Fruit fly (Drosophila melanogaster): Measurements from ENCODE around the gene tnc.

The tnc gene

dm6 chr3R:25049383-25049741 lies 65.2 kb downstream of the tnc start, which contains the start of gene CG11791:
Gene CG11791, plus strand, starts transcription at chr3R:25049616.
- TF ChIP-seq Myc (optimal IDR thresholded peaks at IDR 0.05), result peak; percentile 46
- no peak for TF ChIP-seq ey (GFP tag; optimal IDR thresholded peaks at IDR 0.05)

- TF ChIP-seq Myc (optimal IDR thresholded peaks at IDR 0.05), result no peak
- peak; percentile 80 for TF ChIP-seq Rel (GFP tag; optimal IDR thresholded peaks at IDR 0.05)
- peak; percentile 97 for TF ChIP-seq Rel (tag; optimal IDR thresholded peaks at IDR 0.05)
- peak; percentile 19 for TF ChIP-seq br (GFP tag; optimal IDR thresholded peaks at IDR 0.05)
- TF ChIP-seq foxo (GFP tag; optimal IDR thresholded peaks at IDR 0.05), result peak; percentile 29 to 48
- peak; percentile 88 for TF ChIP-seq brk (GFP tag; optimal IDR thresholded peaks at IDR 0.05)
- TF ChIP-seq GATAd (GFP tag; optimal IDR thresholded peaks at IDR 0.05), result no peak
- no peak for TF ChIP-seq Abd-B (GFP tag; optimal IDR thresholded peaks at IDR 0.05)
- peak; percentile 75 for TF ChIP-seq tai (GFP tag; optimal IDR thresholded peaks at IDR 0.05)
- TF ChIP-seq OdsH (GFP tag; optimal IDR thresholded peaks at IDR 0.05), result peak; percentile 16
- peak; percentile 47 for TF ChIP-seq Hr83 (GFP tag; optimal IDR thresholded peaks at IDR 0.05; ENCODE audit: poor library complexity, severe bottlenecking)
- peak; percentile 41 for TF ChIP-seq psq (GFP tag; optimal IDR thresholded peaks at IDR 0.05)
- peak; percentile 30 for TF ChIP-seq CG9705 (GFP tag; optimal IDR thresholded peaks at IDR 0.05)
- peak; percentile 40 for TF ChIP-seq ey (GFP tag; optimal IDR thresholded peaks at IDR 0.05)
- TF ChIP-seq Sp1 (GFP tag; optimal IDR thresholded peaks at IDR 0.05), result peak; percentile 50
- peak; percentile 82 for TF ChIP-seq N (GFP tag; optimal IDR thresholded peaks at IDR 0.05)
- TF ChIP-seq jim (GFP tag; optimal IDR thresholded peaks at IDR 0.05), result peak; percentile 61
- peak; percentile 61 for TF ChIP-seq rgr (GFP tag; optimal IDR thresholded peaks at IDR 0.05)
- TF ChIP-seq dsf (GFP tag; optimal IDR thresholded peaks at IDR 0.05; ENCODE audit: borderline replicate concordance), result peak; percentile 22
- TF ChIP-seq CG32264 (GFP tag; optimal IDR thresholded peaks at IDR 0.05), result no peak
- peak; percentile 39 for TF ChIP-seq HLH106 (tag; optimal IDR thresholded peaks at IDR 0.05)
- no peak for TF ChIP-seq fru (GFP tag; optimal IDR thresholded peaks at IDR 0.05)
- no peak for TF ChIP-seq lola (GFP tag; optimal IDR thresholded peaks at IDR 0.05)
- no peak for TF ChIP-seq Hr78 (GFP tag; optimal IDR thresholded peaks at IDR 0.05)
- no peak for TF ChIP-seq usp (GFP tag; optimal IDR thresholded peaks at IDR 0.05)
- TF ChIP-seq h (GFP tag; optimal IDR thresholded peaks at IDR 0.05), result peak; percentile 71
- no peak for TF ChIP-seq pan (optimal IDR thresholded peaks at IDR 0.05)
- TF ChIP-seq sv (GFP tag; optimal IDR thresholded peaks at IDR 0.05), result no peak
- TF ChIP-seq Hnf4 (GFP tag; optimal IDR thresholded peaks at IDR 0.05), result peak; percentile 55
- no peak for TF ChIP-seq Vsx2 (GFP tag; optimal IDR thresholded peaks at IDR 0.05; ENCODE audit: partially characterized antibody)
- no peak for TF ChIP-seq Dfd (GFP tag; optimal IDR thresholded peaks at IDR 0.05)
- peak; percentile 84 for TF ChIP-seq sage (GFP tag; optimal IDR thresholded peaks at IDR 0.05)
- TF ChIP-seq dl (GFP tag; optimal IDR thresholded peaks at IDR 0.05; ENCODE audit: insufficient read depth in 1 of 2, partially characterized antibody in 2 of 2), result peak; percentile 63 to 78
- TF ChIP-seq Jra (GFP tag; optimal IDR thresholded peaks at IDR 0.05), result peak; percentile 79
- TF ChIP-seq woc (GFP tag; optimal IDR thresholded peaks at IDR 0.05), result peak; percentile 52
- no peak for TF ChIP-seq Mio (GFP tag; optimal IDR thresholded peaks at IDR 0.05)
- TF ChIP-seq dmrt93B (GFP tag; optimal IDR thresholded peaks at IDR 0.05), result no peak
- TF ChIP-seq Dif (GFP tag; optimal IDR thresholded peaks at IDR 0.05; ENCODE audit: partially characterized antibody), result peak; percentile 88
- no peak for TF ChIP-seq CrebA (GFP tag; optimal IDR thresholded peaks at IDR 0.05; ENCODE audit: borderline replicate concordance)
These were observed 65.7 kb downstream of the tnc start for dm6 chr3R:25049742-25050517.

- TF ChIP-seq GATAd (GFP tag; optimal IDR thresholded peaks at IDR 0.05), result no peak
- TF ChIP-seq CG32264 (GFP tag; optimal IDR thresholded peaks at IDR 0.05), result no peak
- no peak for TF ChIP-seq dsf (GFP tag; optimal IDR thresholded peaks at IDR 0.05; ENCODE audit: borderline replicate concordance)
- no peak for TF ChIP-seq OdsH (GFP tag; optimal IDR thresholded peaks at IDR 0.05)
- TF ChIP-seq Jra (GFP tag; optimal IDR thresholded peaks at IDR 0.05), result no peak
- TF ChIP-seq Rel (GFP tag; optimal IDR thresholded peaks at IDR 0.05), result no peak
- TF ChIP-seq Rel (tag; optimal IDR thresholded peaks at IDR 0.05), result no peak
- no peak for TF ChIP-seq foxo (GFP tag; optimal IDR thresholded peaks at IDR 0.05)
- no peak for TF ChIP-seq N (GFP tag; optimal IDR thresholded peaks at IDR 0.05)
- TF ChIP-seq jim (GFP tag; optimal IDR thresholded peaks at IDR 0.05), result no peak
- no peak for TF ChIP-seq brk (GFP tag; optimal IDR thresholded peaks at IDR 0.05)
- no peak for TF ChIP-seq Dif (GFP tag; optimal IDR thresholded peaks at IDR 0.05; ENCODE audit: partially characterized antibody)
- no peak for TF ChIP-seq psq (GFP tag; optimal IDR thresholded peaks at IDR 0.05)
- TF ChIP-seq Dfd (GFP tag; optimal IDR thresholded peaks at IDR 0.05), result no peak
These were observed 66.5 kb downstream of the tnc start for dm6 chr3R:25050649-25051048.
